Worm (Caenorhabditis elegans): Measurements from ENCODE around the gene C15C7.6.

Gene C15C7.6

ce11 chrX:3154562-3154961 is 15.8 kb downstream of the C15C7.6 start:
- no peak for TF ChIP-seq hlh-8 (tag; optimal IDR thresholded peaks at IDR 0.05)
- TF ChIP-seq fax-1 (tag; optimal IDR thresholded peaks at IDR 0.05): no peak
- TF ChIP-seq lin-11 (tag; optimal IDR thresholded peaks at IDR 0.05): no peak
- TF ChIP-seq dmd-4 (tag; optimal IDR thresholded peaks at IDR 0.05; ENCODE audit: borderline replicate concordance): no peak
- no peak for TF ChIP-seq elt-4 (tag; optimal IDR thresholded peaks at IDR 0.05)
- no peak for TF ChIP-seq pha-2 (tag; optimal IDR thresholded peaks at IDR 0.05)
- no peak for TF ChIP-seq ceh-45 (GFP tag; IDR thresholded peaks at IDR 0.05)
- no peak for TF ChIP-seq odd-2 (tag; optimal IDR thresholded peaks at IDR 0.05)
- TF ChIP-seq ceh-6 (GFP tag; optimal IDR thresholded peaks at IDR 0.05): no peak
- no peak for TF ChIP-seq gmeb-2 (tag; optimal IDR thresholded peaks at IDR 0.05)
- no peak for TF ChIP-seq pha-4 (tag; optimal IDR thresholded peaks at IDR 0.05)
- no peak for TF ChIP-seq ttx-3 (tag; optimal IDR thresholded peaks at IDR 0.05)
- TF ChIP-seq nhr-11 (tag; optimal IDR thresholded peaks at IDR 0.05): no peak
- TF ChIP-seq ceh-48 (tag; optimal IDR thresholded peaks at IDR 0.05): no peak
- no peak for TF ChIP-seq mec-3 (tag; optimal IDR thresholded peaks at IDR 0.05; ENCODE audit: borderline replicate concordance)
- no peak for TF ChIP-seq ref-2 (tag; optimal IDR thresholded peaks at IDR 0.05)
- TF ChIP-seq fkh-10 (GFP tag; optimal IDR thresholded peaks at IDR 0.05): no peak
- TF ChIP-seq ceh-2 (tag; optimal IDR thresholded peaks at IDR 0.05): no peak
- no peak for TF ChIP-seq ceh-14 (tag; optimal IDR thresholded peaks at IDR 0.05)
- no peak for TF ChIP-seq hlh-30 (tag; optimal IDR thresholded peaks at IDR 0.05; ENCODE audit: insufficient read depth)

ce11 chrX:3153133-3153532 is 17.2 kb downstream of the C15C7.6 start:
- TF ChIP-seq che-1 (tag; optimal IDR thresholded peaks at IDR 0.05): no peak
- peak; percentile 87 for TF ChIP-seq elt-2 (tag; optimal IDR thresholded peaks at IDR 0.05)
- no peak for TF ChIP-seq nhr-232 (tag; optimal IDR thresholded peaks at IDR 0.05)
- TF ChIP-seq rnt-1 (tag; optimal IDR thresholded peaks at IDR 0.05): no peak
- TF ChIP-seq ceh-24 (tag; optimal IDR thresholded peaks at IDR 0.05): no peak
- TF ChIP-seq ceh-48 (tag; optimal IDR thresholded peaks at IDR 0.05): no peak
- no peak for TF ChIP-seq eyg-1 (tag; optimal IDR thresholded peaks at IDR 0.05)

- no peak for TF ChIP-seq ceh-19 (GFP tag; optimal IDR thresholded peaks at IDR 0.05)
- no peak for TF ChIP-seq ama-1 (optimal IDR thresholded peaks at IDR 0.05)
- no peak for TF ChIP-seq dve-1 (tag; optimal IDR thresholded peaks at IDR 0.05)
- no peak for TF ChIP-seq nhr-232 (tag; optimal IDR thresholded peaks at IDR 0.05)
- no peak for TF ChIP-seq tbx-7 (tag; optimal IDR thresholded peaks at IDR 0.05)
- TF ChIP-seq lin-11 (tag; optimal IDR thresholded peaks at IDR 0.05): no peak
- no peak for TF ChIP-seq unc-42 (tag; optimal IDR thresholded peaks at IDR 0.05)
These were observed 18.0 kb downstream of the C15C7.6 start, which contains the start of gene bbln-1 for ce11 chrX:3152361-3152760. Gene bbln-1, minus strand, starts transcription at chrX:3152461.

- TF ChIP-seq nhr-232 (tag; optimal IDR thresholded peaks at IDR 0.05): no peak
- TF ChIP-seq madf-2 (tag; optimal IDR thresholded peaks at IDR 0.05): no peak
- no peak for TF ChIP-seq eyg-1 (tag; optimal IDR thresholded peaks at IDR 0.05)
- TF ChIP-seq rnt-1 (tag; optimal IDR thresholded peaks at IDR 0.05): no peak
- no peak for TF ChIP-seq sox-4 (tag; optimal IDR thresholded peaks at IDR 0.05)
- TF ChIP-seq T23F11.4 (GFP tag; optimal IDR thresholded peaks at IDR 0.05): no peak
- no peak for TF ChIP-seq ref-2 (tag; optimal IDR thresholded peaks at IDR 0.05)
- no peak for TF ChIP-seq npax-4 (tag; optimal IDR thresholded peaks at IDR 0.05)
- TF ChIP-seq unc-3 (GFP tag; conservative IDR thresholded peaks at IDR 0.05): no peak
- TF ChIP-seq unc-3 (tag; optimal IDR thresholded peaks at IDR 0.05): no peak
These were observed 25.1 kb downstream of the C15C7.6 start, which contains the start of gene C15C7.4 for ce11 chrX:3145265-3145664. Gene C15C7.4, plus strand, starts transcription at chrX:3145565.

ce11 chrX:3141704-3142103 is 28.7 kb downstream of the C15C7.6 start:
- no peak for TF ChIP-seq fkh-10 (GFP tag; optimal IDR thresholded peaks at IDR 0.05)
- no peak for TF ChIP-seq unc-86 (tag; optimal IDR thresholded peaks at IDR 0.05)
- TF ChIP-seq nhr-11 (tag; optimal IDR thresholded peaks at IDR 0.05): no peak
- TF ChIP-seq elt-4 (tag; optimal IDR thresholded peaks at IDR 0.05): no peak
